Worm (Caenorhabditis elegans): Measurements from ENCODE around the gene amt-1.

amt-1 gene

DNA sequence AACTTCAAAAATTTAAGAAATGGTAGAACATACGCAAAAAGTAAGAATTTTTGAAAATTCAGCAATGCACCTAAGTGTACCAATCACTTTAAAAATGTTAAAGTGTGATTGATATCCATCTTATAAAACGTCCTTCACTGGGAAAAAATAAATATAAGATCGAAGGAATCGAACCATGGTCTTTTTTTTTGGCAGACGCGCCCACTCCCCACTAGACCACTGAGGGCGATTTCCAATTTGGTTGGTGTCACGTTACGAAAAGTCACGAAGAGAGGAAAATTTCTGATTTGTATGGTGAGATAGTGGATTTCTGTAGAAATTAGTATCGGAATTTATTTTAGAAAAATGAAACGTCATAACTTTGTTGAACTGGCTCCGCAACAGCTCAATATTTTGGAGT, 36.1 kb downstream of the amt-1 start:
- TF ChIP-seq elt-3 (tag; optimal IDR thresholded peaks at IDR 0.05) (no peak), sem-2 (GFP tag; optimal IDR thresholded peaks at IDR 0.05) (no peak), drap-1 (GFP tag; optimal IDR thresholded peaks at IDR 0.05) (no peak), elt-1 (tag; optimal IDR thresholded peaks at IDR 0.05; ENCODE audit: borderline replicate concordance, insufficient read depth) (no peak), ceh-43 (GFP tag; optimal IDR thresholded peaks at IDR 0.05) (no peak), unc-39 (tag; optimal IDR thresholded peaks at IDR 0.05) (no peak), ceh-39 (tag; optimal IDR thresholded peaks at IDR 0.05) (no peak), nhr-28 (tag; optimal IDR thresholded peaks at IDR 0.05) (no peak), nhr-237 (tag; optimal IDR thresholded peaks at IDR 0.05) (no peak)

DNA sequence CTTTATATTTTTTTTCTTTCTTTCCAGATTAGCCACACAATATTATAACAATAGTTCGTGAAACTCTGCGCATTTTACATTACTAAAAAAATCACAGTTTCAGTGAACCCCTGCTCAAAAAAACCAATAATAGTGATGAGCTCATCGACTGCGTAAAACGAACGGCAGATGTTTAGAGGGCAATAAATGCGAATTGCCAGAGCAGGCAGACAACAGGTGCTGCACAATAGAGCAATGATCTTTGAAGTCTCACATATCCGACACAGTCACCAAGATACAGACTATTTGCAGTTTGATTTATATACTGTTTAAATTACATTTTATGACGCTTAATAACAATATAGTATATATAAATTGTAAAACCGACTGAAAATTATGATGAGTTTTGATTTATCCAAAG, 38.4 kb downstream of the amt-1 start:
- no peak for TF ChIP-seq elt-1 (tag; optimal IDR thresholded peaks at IDR 0.05; ENCODE audit: borderline replicate concordance, insufficient read depth)
- no peak for TF ChIP-seq sptf-1 (tag; optimal IDR thresholded peaks at IDR 0.05)
- TF ChIP-seq sem-2 (GFP tag; optimal IDR thresholded peaks at IDR 0.05), result no peak
- no peak for TF ChIP-seq pha-4 (tag; optimal IDR thresholded peaks at IDR 0.05)
- peak; percentile 49 for TF ChIP-seq lin-32 (GFP tag; optimal IDR thresholded peaks at IDR 0.05)
- TF ChIP-seq unc-62 (GFP tag; optimal IDR thresholded peaks at IDR 0.05), result no peak
- TF ChIP-seq ces-1 (GFP tag; optimal IDR thresholded peaks at IDR 0.05), result no peak
- no peak for TF ChIP-seq drap-1 (GFP tag; optimal IDR thresholded peaks at IDR 0.05)
- peak; percentile 63 for TF ChIP-seq cnd-1 (tag; optimal IDR thresholded peaks at IDR 0.05)
- TF ChIP-seq nhr-2 (tag; optimal IDR thresholded peaks at IDR 0.05), result no peak
- TF ChIP-seq M03D4.4 (tag; optimal IDR thresholded peaks at IDR 0.05), result no peak
- TF ChIP-seq zip-8 (tag; optimal IDR thresholded peaks at IDR 0.05), result no peak
- no peak for TF ChIP-seq mep-1 (tag; optimal IDR thresholded peaks at IDR 0.05)
- no peak for TF ChIP-seq ztf-11 (tag; optimal IDR thresholded peaks at IDR 0.05)
- peak; percentile 73 for TF ChIP-seq hlh-1 (tag; optimal IDR thresholded peaks at IDR 0.05)
- TF ChIP-seq ceh-39 (tag; optimal IDR thresholded peaks at IDR 0.05), result no peak
- no peak for TF ChIP-seq flh-1 (GFP tag; optimal IDR thresholded peaks at IDR 0.05)

DNA sequence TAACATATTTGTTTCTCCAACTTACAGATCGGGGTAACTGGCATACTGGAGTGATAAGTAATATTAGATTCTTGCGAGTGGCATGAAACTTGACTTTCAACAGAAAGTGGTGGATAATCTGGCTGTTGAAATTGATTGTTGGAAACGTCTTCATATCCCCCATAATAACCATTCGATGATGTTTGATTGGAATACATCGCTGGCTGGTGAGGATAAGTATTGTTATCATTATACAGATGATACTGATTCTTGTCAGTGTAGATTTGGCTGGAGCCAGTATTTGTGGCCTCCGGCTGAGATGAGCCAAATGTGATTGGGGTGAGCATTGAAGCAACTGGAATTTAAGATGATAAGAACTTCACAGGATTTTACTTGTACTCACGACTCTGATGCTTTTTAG, 43.8 kb downstream of the amt-1 start:
- TF ChIP-seq hlh-1 (tag; optimal IDR thresholded peaks at IDR 0.05) (no peak), nhr-237 (tag; optimal IDR thresholded peaks at IDR 0.05) (no peak), elt-1 (tag; optimal IDR thresholded peaks at IDR 0.05; ENCODE audit: borderline replicate concordance, insufficient read depth) (no peak), ceh-39 (tag; optimal IDR thresholded peaks at IDR 0.05) (no peak), sem-2 (GFP tag; optimal IDR thresholded peaks at IDR 0.05) (no peak), mab-5 (tag; optimal IDR thresholded peaks at IDR 0.05) (no peak), blmp-1 (tag; optimal IDR thresholded peaks at IDR 0.05) (no peak), sptf-1 (tag; optimal IDR thresholded peaks at IDR 0.05) (no peak), ham-2 (GFP tag; optimal IDR thresholded peaks at IDR 0.05) (no peak), cnd-1 (tag; optimal IDR thresholded peaks at IDR 0.05) (no peak), lsy-2 (tag; optimal IDR thresholded peaks at IDR 0.05) (no peak), mls-2 (tag; optimal IDR thresholded peaks at IDR 0.05) (no peak), ceh-43 (GFP tag; optimal IDR thresholded peaks at IDR 0.05) (no peak), snpc-4 (tag; optimal IDR thresholded peaks at IDR 0.05) (no peak), elt-3 (tag; optimal IDR thresholded peaks at IDR 0.05) (no peak)

- peak; percentile 49 for TF ChIP-seq ces-1 (GFP tag; optimal IDR thresholded peaks at IDR 0.05)
- TF ChIP-seq mep-1 (tag; optimal IDR thresholded peaks at IDR 0.05), result peak; percentile 73
- TF ChIP-seq M03D4.4 (tag; optimal IDR thresholded peaks at IDR 0.05), result peak; percentile 41
- TF ChIP-seq ztf-11 (tag; optimal IDR thresholded peaks at IDR 0.05), result no peak
- no peak for TF ChIP-seq unc-39 (tag; optimal IDR thresholded peaks at IDR 0.05)
- TF ChIP-seq pha-4 (tag; optimal IDR thresholded peaks at IDR 0.05), result no peak
- TF ChIP-seq sem-2 (GFP tag; optimal IDR thresholded peaks at IDR 0.05), result no peak
- peak; percentile 87 for TF ChIP-seq ceh-39 (tag; optimal IDR thresholded peaks at IDR 0.05)
- TF ChIP-seq elt-3 (tag; optimal IDR thresholded peaks at IDR 0.05), result no peak
- TF ChIP-seq bed-3 (GFP tag; optimal IDR thresholded peaks at IDR 0.05), result no peak
- TF ChIP-seq unc-120 (tag; optimal IDR thresholded peaks at IDR 0.05; ENCODE audit: poor library complexity, severe bottlenecking), result peak; percentile 37
- no peak for TF ChIP-seq ceh-43 (GFP tag; optimal IDR thresholded peaks at IDR 0.05)
- TF ChIP-seq lin-32 (GFP tag; optimal IDR thresholded peaks at IDR 0.05), result peak; percentile 51
- peak; percentile 75 for TF ChIP-seq mls-2 (tag; optimal IDR thresholded peaks at IDR 0.05)
- peak; percentile 62 for TF ChIP-seq lin-13 (tag; optimal IDR thresholded peaks at IDR 0.05)
- no peak for TF ChIP-seq nhr-76 (tag; optimal IDR thresholded peaks at IDR 0.05)
- peak; percentile 82 for TF ChIP-seq sptf-1 (tag; optimal IDR thresholded peaks at IDR 0.05)
- peak; percentile 36 for TF ChIP-seq lsy-2 (tag; optimal IDR thresholded peaks at IDR 0.05)
- TF ChIP-seq tbx-8 (GFP tag; optimal IDR thresholded peaks at IDR 0.05), result peak; percentile 25
- TF ChIP-seq ham-2 (GFP tag; optimal IDR thresholded peaks at IDR 0.05), result peak; percentile 44
- TF ChIP-seq nhr-2 (tag; optimal IDR thresholded peaks at IDR 0.05), result peak; percentile 50
- TF ChIP-seq flh-1 (GFP tag; optimal IDR thresholded peaks at IDR 0.05), result no peak
- peak; percentile 68 for TF ChIP-seq drap-1 (GFP tag; optimal IDR thresholded peaks at IDR 0.05)
- peak; percentile 84 for TF ChIP-seq cnd-1 (tag; optimal IDR thresholded peaks at IDR 0.05)
Measured at ce11 chrX:4616832-4617231, 45.6 kb downstream of the amt-1 start.

Measured in whole organism, mixed stage, embryonic.